Worm (Caenorhabditis elegans) whole organism, L4 larva: ENCODE results near the gene ZK822.1.
A peak's percentile ranks its signal among the peaks of the same experiment; 100 is the strongest.

Experiments
- D1046.2 ChIP-seq: fragments of 200-800 bp; sonication (Bioruptor generic); IDR thresholded peaks from 2 replicates; pipeline ENCODE4 v1.3.6; 2022; ENCODE audit warnings: missing genetic modification characterization, missing compliant biosample characterization
- F26F4.8 ChIP-seq: fragments of 200-800 bp; sonication (Bioruptor generic); conservative IDR thresholded peaks from 2 replicates; pipeline ENCODE4 v1.3.6; 2022; ENCODE audit warnings: missing genetic modification characterization, missing compliant biosample characterization
- T20F7.1 ChIP-seq: fragments of 200-800 bp; sonication (Bioruptor generic); optimal IDR thresholded peaks from 2 replicates; lab custom pipeline; 2018; ENCODE audit warnings: mild to moderate bottlenecking, missing genetic modification characterization, missing compliant biosample characterization
- Y105C5A.15 ChIP-seq: fragments of 200-800 bp; sonication (Bioruptor generic); IDR thresholded peaks from 2 replicates; pipeline ENCODE4 v1.3.6; 2022; ENCODE audit warnings: missing genetic modification characterization, missing compliant biosample characterization
- ZK546.5 ChIP-seq, 2 experiments: sonication (generic microtip); optimal IDR thresholded peaks; 2 replicates each; lab custom pipeline; 2017; ENCODE audit warnings: missing biosample characterization in 2 of 2, missing genetic modification characterization in 2 of 2
- aha-1 ChIP-seq: fragments of 150-350 bp; peaks from one replicate; lab custom pipeline; 2014; ENCODE audit warnings: missing biosample characterization, missing genetic modification characterization
- attf-4 ChIP-seq: sonication (generic microtip); optimal IDR thresholded peaks from 3 replicates; lab custom pipeline; 2017; ENCODE audit warnings: missing biosample characterization, missing genetic modification characterization
- ceh-44 ChIP-seq: fragments of 200-800 bp; sonication (Bioruptor generic); IDR thresholded peaks from 2 replicates; pipeline ENCODE4 v1.3.6; 2022; ENCODE audit warnings: missing genetic modification reagents, missing genetic modification characterization, missing compliant biosample characterization
- ceh-62 ChIP-seq: sonication (generic microtip); optimal IDR thresholded peaks from 2 replicates; lab custom pipeline; 2017; ENCODE audit warnings: missing biosample characterization, missing genetic modification characterization
- cey-2 ChIP-seq: sonication (generic microtip); optimal IDR thresholded peaks from 3 replicates; lab custom pipeline; 2017; ENCODE audit warnings: missing genetic modification characterization, mild to moderate bottlenecking, missing compliant biosample characterization, antibody characterized with exemption, borderline replicate concordance; ENCODE audit not compliant: insufficient read depth
- ctbp-1 ChIP-seq: fragments of 200-800 bp; sonication (Bioruptor generic); IDR thresholded peaks from 2 replicates; pipeline ENCODE4 v1.3.6; 2022; ENCODE audit warnings: missing genetic modification reagents, missing genetic modification characterization, missing compliant biosample characterization
- daf-12 ChIP-seq: fragments of 150-350 bp; optimal IDR thresholded peaks from 2 replicates; lab custom pipeline; 2014; ENCODE audit warnings: missing biosample characterization, missing genetic modification reagents, missing genetic modification characterization
- daf-16 ChIP-seq, 3 experiments: sonication (generic microtip); optimal IDR thresholded peaks; 2 replicates each; lab custom pipeline; 2016 to 2017; ENCODE audit warnings: missing genetic modification characterization in 3 of 3, missing genetic modification reagents in 3 of 3, mild to moderate bottlenecking in 2 of 3, missing compliant biosample characterization in 2 of 3, missing biosample characterization in 1 of 3, moderate library complexity in 1 of 3
- daf-19 ChIP-seq: fragments of 200-800 bp; sonication (Bioruptor generic); conservative IDR thresholded peaks from 2 replicates; pipeline ENCODE4 v1.3.6; 2022; ENCODE audit warnings: missing genetic modification characterization, missing compliant biosample characterization
- dmd-6 ChIP-seq: fragments of 200-800 bp; sonication (Bioruptor generic); IDR thresholded peaks from 2 replicates; pipeline ENCODE4 v1.3.6; 2022; ENCODE audit warnings: missing genetic modification reagents, missing genetic modification characterization, missing compliant biosample characterization
- dmd-9 ChIP-seq: fragments of 200-800 bp; sonication (Bioruptor generic); IDR thresholded peaks from 2 replicates; pipeline ENCODE4 v1.3.6; 2022; ENCODE audit warnings: missing genetic modification reagents, missing genetic modification characterization, missing compliant biosample characterization
- dve-1 ChIP-seq: sonication (generic microtip); optimal IDR thresholded peaks from 2 replicates; lab custom pipeline; 2017; ENCODE audit warnings: antibody characterized with exemption, mild to moderate bottlenecking, missing genetic modification characterization, missing compliant biosample characterization; ENCODE audit not compliant: insufficient read depth
- egl-27 ChIP-seq: sonication (generic microtip); optimal IDR thresholded peaks from 3 replicates; lab custom pipeline; 2017; ENCODE audit warnings: missing biosample characterization, missing genetic modification reagents, missing genetic modification characterization
- hlh-11 ChIP-seq: fragments of 200-800 bp; sonication (Bioruptor generic); optimal IDR thresholded peaks from 2 replicates; lab custom pipeline; 2018; ENCODE audit warnings: mild to moderate bottlenecking, missing genetic modification characterization, missing compliant biosample characterization
- hmg-1.1 ChIP-seq: fragments of 200-800 bp; sonication (Bioruptor generic); IDR thresholded peaks from 2 replicates; pipeline ENCODE4 v1.3.6; 2022; ENCODE audit warnings: missing genetic modification reagents, missing genetic modification characterization, missing compliant biosample characterization
- jun-1 ChIP-seq: fragments of 150-350 bp; optimal IDR thresholded peaks from 2 replicates; lab custom pipeline; 2014; ENCODE audit warnings: missing biosample characterization, missing genetic modification reagents, missing genetic modification characterization
- lin-13 ChIP-seq: fragments of 150-350 bp; optimal IDR thresholded peaks from 2 replicates; lab custom pipeline; 2014; ENCODE audit warnings: missing biosample characterization, missing genetic modification reagents, missing genetic modification characterization
- lin-38 ChIP-seq: fragments of 200-800 bp; sonication (Bioruptor generic); IDR thresholded peaks from 2 replicates; pipeline ENCODE4 v1.3.6; 2022; ENCODE audit warnings: missing genetic modification reagents, missing genetic modification characterization, missing compliant biosample characterization
- lin-39 ChIP-seq: fragments of 150-350 bp; optimal IDR thresholded peaks from 2 replicates; lab custom pipeline; 2014; ENCODE audit warnings: missing biosample characterization, missing genetic modification reagents, missing genetic modification characterization
- mdl-1 ChIP-seq, 2 experiments: fragments of 150-350 bp in 1 of 2; sonication (generic microtip) in 1 of 2; optimal IDR thresholded peaks; 2 replicates each; lab custom pipeline; 2014 to 2017; ENCODE audit warnings: missing biosample characterization in 2 of 2, missing genetic modification characterization in 2 of 2
- mep-1 ChIP-seq: fragments of 150-350 bp; sonication (generic microtip); optimal IDR thresholded peaks from 3 replicates; lab custom pipeline; 2014; ENCODE audit warnings: missing biosample characterization, missing genetic modification characterization
- mes-2 ChIP-seq: sonication (generic microtip); optimal IDR thresholded peaks from 2 replicates; lab custom pipeline; 2016; ENCODE audit warnings: missing genotype, mild to moderate bottlenecking, missing genetic modification characterization, missing compliant biosample characterization; ENCODE audit not compliant: poor library complexity, severe bottlenecking
- nhr-10 ChIP-seq: fragments of 150-350 bp; optimal IDR thresholded peaks from 2 replicates; lab custom pipeline; 2014; ENCODE audit warnings: missing biosample characterization, missing genetic modification characterization
- nhr-102 ChIP-seq: sonication (generic microtip); optimal IDR thresholded peaks from 2 replicates; lab custom pipeline; 2016; ENCODE audit warnings: mild to moderate bottlenecking, missing genetic modification characterization, moderate library complexity, missing compliant biosample characterization
- nhr-25 ChIP-seq: sonication (generic microtip); optimal IDR thresholded peaks from 2 replicates; lab custom pipeline; 2017; ENCODE audit warnings: missing genetic modification characterization, mild to moderate bottlenecking, missing compliant biosample characterization, antibody characterized with exemption, moderate library complexity, borderline replicate concordance; ENCODE audit not compliant: insufficient read depth
- nhr-28 ChIP-seq: fragments of 150-350 bp; optimal IDR thresholded peaks from 2 replicates; lab custom pipeline; 2014; ENCODE audit warnings: missing biosample characterization, missing genetic modification characterization
- nhr-42 ChIP-seq: fragments of 200-800 bp; sonication (Bioruptor generic); IDR thresholded peaks from 2 replicates; pipeline ENCODE4 v1.3.6; 2022; ENCODE audit warnings: missing genetic modification characterization, missing compliant biosample characterization
- nhr-6 ChIP-seq: fragments of 150-350 bp; optimal IDR thresholded peaks from 2 replicates; lab custom pipeline; 2014; ENCODE audit warnings: missing biosample characterization, missing genetic modification characterization
- nhr-76 ChIP-seq: fragments of 150-350 bp; optimal IDR thresholded peaks from 2 replicates; lab custom pipeline; 2014; ENCODE audit warnings: missing biosample characterization, missing genetic modification characterization
- pha-4 ChIP-seq, 2 experiments: fragments of 150-350 bp in 1 of 2; fragments of 200-800 bp in 1 of 2; sonication (Bioruptor generic) in 1 of 2; IDR thresholded peaks in 1 of 2; optimal IDR thresholded peaks in 1 of 2; 2 replicates each; pipeline versions ENCODE4 v1.3.6 to Lab custom; 2014 to 2022; ENCODE audit warnings: missing genetic modification characterization in 2 of 2, missing genetic modification reagents in 2 of 2, missing biosample characterization in 1 of 2, missing compliant biosample characterization in 1 of 2
- php-3 ChIP-seq: fragments of 200-800 bp; sonication (Bioruptor generic); IDR thresholded peaks from 2 replicates; pipeline ENCODE4 v1.3.6; 2022; ENCODE audit warnings: missing genetic modification reagents, missing genetic modification characterization, missing compliant biosample characterization
- pqm-1 ChIP-seq: sonication (generic microtip); optimal IDR thresholded peaks from 2 replicates; lab custom pipeline; 2017; ENCODE audit warnings: missing biosample characterization, missing genetic modification characterization
- saeg-2 ChIP-seq: fragments of 200-800 bp; sonication (Bioruptor generic); IDR thresholded peaks from 2 replicates; pipeline ENCODE4 v1.3.6; 2022; ENCODE audit warnings: missing genetic modification reagents, missing genetic modification characterization, missing compliant biosample characterization
- snpc-4 ChIP-seq: fragments of 150-350 bp; optimal IDR thresholded peaks from 2 replicates; lab custom pipeline; 2014; ENCODE audit warnings: missing biosample characterization, missing genetic modification characterization
- unc-39 ChIP-seq: sonication (generic microtip); optimal IDR thresholded peaks from 2 replicates; lab custom pipeline; 2017; ENCODE audit warnings: missing biosample characterization, missing genetic modification characterization
- unc-62 ChIP-seq, 3 experiments: fragments of 150-350 bp in 1 of 3; sonication (generic microtip); optimal IDR thresholded peaks in 2 of 3; peaks in 1 of 3; 1 replicate in 1 of 3; 2 replicates in 2 of 3; lab custom pipeline; 2014 to 2017; ENCODE audit warnings: missing biosample characterization in 3 of 3, missing genetic modification characterization in 3 of 3, missing genetic modification reagents in 3 of 3, missing genotype in 1 of 3
- zfp-2 ChIP-seq: sonication (generic microtip); optimal IDR thresholded peaks from 2 replicates; lab custom pipeline; 2016; ENCODE audit warnings: mild to moderate bottlenecking, missing genetic modification characterization, missing compliant biosample characterization

Gene ZK822.1

DNA sequence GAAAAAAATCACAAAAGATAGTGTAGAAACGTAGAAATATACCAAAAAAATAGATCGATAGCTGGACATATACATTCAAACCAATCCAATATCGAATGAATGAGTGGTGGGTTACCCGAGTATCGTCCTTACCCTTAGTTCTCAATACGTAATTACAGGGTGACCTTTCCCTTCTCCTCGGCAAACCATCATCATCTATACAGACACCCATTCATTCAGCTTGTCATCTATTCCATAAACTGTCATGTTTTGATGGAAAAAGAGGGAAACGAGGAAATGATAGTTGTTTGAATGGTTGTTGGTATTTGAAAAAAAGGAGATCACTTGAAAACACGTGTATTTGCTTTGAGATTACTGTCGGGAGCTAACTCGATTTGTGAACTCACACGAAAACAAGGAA lies 2.2 kb upstream of the ZK822.1 start:
- TF ChIP-seq unc-62 (GFP tag; optimal IDR thresholded peaks at IDR 0.05 in 1 of 2; lab: Kevin White, UChicago) (peak in 1 of 2 experiments; percentile 62), unc-62 (tag; optimal IDR thresholded peaks at IDR 0.05; lab: Kevin White, UChicago) (no peak), mdl-1 (tag; optimal IDR thresholded peaks at IDR 0.05; lab: Kevin White, UChicago) (no peak), aha-1 (tag; lab: Kevin White, UChicago) (peak; percentile 82), nhr-25 (tag; lab: Kevin White, UChicago) (peak; percentile 31)

DNA sequence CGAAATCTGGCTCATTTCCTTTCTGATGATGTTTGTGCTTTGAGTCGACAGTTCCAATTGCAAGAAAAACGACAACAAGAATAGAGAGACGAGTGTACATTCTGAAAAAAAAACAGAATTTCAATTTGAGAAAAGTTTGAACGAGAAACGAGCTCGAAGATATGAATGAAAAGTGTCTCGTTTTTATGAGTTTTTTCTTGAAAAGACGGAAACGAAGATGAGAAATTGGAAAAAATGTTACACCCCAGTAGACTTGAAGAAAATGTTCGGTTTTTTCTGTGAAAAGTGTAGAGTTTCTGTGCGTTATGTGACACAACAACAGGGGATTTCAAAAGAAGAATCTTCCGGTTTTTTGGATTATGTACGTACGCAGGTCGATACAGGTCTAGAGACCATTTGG lies 1.1 kb upstream of the ZK822.1 start, which contains the start of gene srlf-31:
srlf-31 (minus strand) TSS at position 101 of the 400 bp plus-strand sequence.
- no peak for TF ChIP-seq lin-39 (tag; lab: Kevin White, UChicago)
- no peak for TF ChIP-seq nhr-6
- no peak for TF ChIP-seq jun-1 (tag; lab: Kevin White, UChicago)

DNA sequence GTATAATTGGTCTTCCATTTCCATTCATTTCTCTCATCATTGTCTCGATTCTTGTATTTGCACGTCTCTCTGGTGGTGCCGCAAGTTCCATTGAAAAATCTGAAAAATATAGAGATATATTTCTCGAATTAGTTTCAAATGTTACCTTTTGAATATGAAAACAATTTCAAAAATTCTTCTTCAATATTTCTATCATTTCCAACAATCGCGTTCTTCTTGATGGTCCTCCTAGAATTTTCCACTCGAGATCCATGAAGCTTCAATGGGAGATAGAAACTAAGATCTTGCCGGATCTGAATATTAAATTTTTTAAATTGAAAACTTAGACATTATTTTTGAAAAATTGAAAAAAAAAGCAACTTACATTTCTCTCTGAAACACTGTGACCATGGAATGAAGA lies 2.9 kb downstream of the ZK822.1 start:
- TF ChIP-seq mep-1 (tag; lab: Kevin White, UChicago), result no peak
- peak; percentile 90 for TF ChIP-seq aha-1 (tag; lab: Kevin White, UChicago)

ce11 chrIV:11917886-11918285 lies 4.0 kb downstream of the ZK822.1 start:
- TF ChIP-seq php-3 (GFP tag; lab: Robert Waterston, UW) (peak; percentile 54; the same call in 1 of the 2 replicates), daf-16 (GFP tag; optimal IDR thresholded peaks at IDR 0.05; lab: Kevin White, UChicago) (no peak), daf-16 (tag; optimal IDR thresholded peaks at IDR 0.05; lab: Kevin White, UChicago) (peak; percentile 56), Y105C5A.15 (GFP tag; lab: Robert Waterston, UW) (no peak), nhr-76 (tag; lab: Kevin White, UChicago) (no peak), aha-1 (tag; lab: Kevin White, UChicago) (peak; percentile 1), ceh-62 (tag; lab: Kevin White, UChicago) (no peak), unc-39 (tag; lab: Kevin White, UChicago) (no peak), daf-19 (GFP tag; lab: Robert Waterston, UW) (no peak), nhr-10 (tag; lab: Kevin White, UChicago) (no peak), mep-1 (tag; lab: Kevin White, UChicago) (peak; percentile 22), pqm-1 (tag; lab: Kevin White, UChicago) (peak; percentile 71), nhr-28 (tag; lab: Kevin White, UChicago) (peak; percentile 54), dmd-6 (peak; percentile 67), ctbp-1 (GFP tag; lab: Robert Waterston, UW) (no peak), dve-1 (tag; lab: Kevin White, UChicago) (peak; percentile 72), hlh-11 (tag; lab: Kevin White, UChicago) (peak; percentile 38), T20F7.1 (peak; percentile 12)

ce11 chrIV:11916907-11917306 lies 5.0 kb downstream of the ZK822.1 start, which contains the start of gene ZK822.10:
TSS of gene ZK822.10 (plus strand) at chrIV:11917137.
- TF ChIP-seq snpc-4 (tag; lab: Kevin White, UChicago) (no peak), lin-13 (GFP tag; lab: Kevin White, UChicago) (no peak), saeg-2 (GFP tag; lab: Robert Waterston, UW) (no peak), D1046.2 (GFP tag; lab: Robert Waterston, UW) (no peak), mes-2 (tag; lab: Kevin White, UChicago) (no peak), nhr-102 (peak; percentile 39), nhr-42 (GFP tag; lab: Robert Waterston, UW) (no peak), lin-38 (no peak), cey-2 (tag; lab: Kevin White, UChicago) (no peak), pha-4 (GFP tag; IDR thresholded peaks at IDR 0.05; lab: Robert Waterston, UW) (no peak), pha-4 (tag; optimal IDR thresholded peaks at IDR 0.05; lab: Kevin White, UChicago) (no peak), nhr-25 (tag; lab: Kevin White, UChicago) (no peak), hlh-11 (tag; lab: Kevin White, UChicago) (peak; percentile 71), ceh-44 (no peak), egl-27 (no peak), hmg-1.1 (GFP tag; lab: Robert Waterston, UW) (no peak), zfp-2 (tag; lab: Kevin White, UChicago) (no peak), attf-4 (tag; lab: Kevin White, UChicago) (no peak), ZK546.5 (tag; optimal IDR thresholded peaks at IDR 0.05; lab: Kevin White, UChicago) (no peak), daf-12 (tag; lab: Kevin White, UChicago) (no peak), dmd-9 (GFP tag; lab: Robert Waterston, UW) (no peak), F26F4.8 (GFP tag; lab: Robert Waterston, UW) (no peak)
